Fruit fly (Drosophila melanogaster) whole organism, prepupa: Measurements from ENCODE around the gene dUTPase.

Experiments
- Blimp-1 ChIP-seq: fragments of 200-800 bp; sonication (Bioruptor generic); optimal IDR thresholded peaks from 3 replicates; lab custom pipeline; 2017; ENCODE audit warnings: missing biosample characterization, missing genetic modification characterization, mild to moderate bottlenecking, moderate library complexity, missing genetic modification reagents
- CG10631 ChIP-seq: fragments of 200-800 bp; sonication (Bioruptor generic); optimal IDR thresholded peaks from 2 replicates; lab custom pipeline; 2016; ENCODE audit warnings: missing biosample characterization, missing genetic modification characterization
- CG10669 ChIP-seq: fragments of 200-800 bp; sonication (Bioruptor generic); optimal IDR thresholded peaks from 3 replicates; lab custom pipeline; 2018; ENCODE audit warnings: missing biosample characterization, mild to moderate bottlenecking, missing genetic modification characterization, moderate library complexity
- CG11902 ChIP-seq: fragments of 200-800 bp; sonication (Bioruptor generic); optimal IDR thresholded peaks from 3 replicates; lab custom pipeline; 2016; ENCODE audit warnings: missing biosample characterization, missing genetic modification characterization
- CG16779 ChIP-seq: fragments of 200-800 bp; sonication (Bioruptor generic); optimal IDR thresholded peaks from 3 replicates; lab custom pipeline; 2017; ENCODE audit warnings: missing biosample characterization, mild to moderate bottlenecking, missing genetic modification characterization
- CG3032 ChIP-seq: fragments of 200-800 bp; optimal IDR thresholded peaks from 2 replicates; lab custom pipeline; 2019; ENCODE audit warnings: missing biosample characterization, mild to moderate bottlenecking, missing genetic modification characterization, moderate library complexity
- CG32006 ChIP-seq: fragments of 200-800 bp; sonication (Bioruptor generic); optimal IDR thresholded peaks from 3 replicates; lab custom pipeline; 2017; ENCODE audit warnings: missing biosample characterization, mild to moderate bottlenecking, missing genetic modification characterization
- CG34406 ChIP-seq: fragments of 200-800 bp; sonication (Bioruptor generic); optimal IDR thresholded peaks from 3 replicates; lab custom pipeline; 2016; ENCODE audit warnings: missing biosample characterization, missing genetic modification characterization
- CG3919 ChIP-seq: fragments of 200-800 bp; sonication (Bioruptor generic); optimal IDR thresholded peaks from 3 replicates; lab custom pipeline; 2016; ENCODE audit warnings: missing biosample characterization, missing genetic modification characterization
- CG6163 ChIP-seq: fragments of 200-800 bp; sonication (Bioruptor generic); IDR thresholded peaks from 3 replicates; pipeline ENCODE4 v1.3.6; 2022; ENCODE audit warnings: missing biosample characterization, missing genetic modification characterization
- CG6792 ChIP-seq: fragments of 200-800 bp; sonication (Bioruptor generic); optimal IDR thresholded peaks from 3 replicates; lab custom pipeline; 2016; ENCODE audit warnings: missing biosample characterization, missing genetic modification characterization
- CG6808 ChIP-seq: fragments of 200-800 bp; sonication (Bioruptor generic); optimal IDR thresholded peaks from 3 replicates; lab custom pipeline; 2017; ENCODE audit warnings: missing biosample characterization, missing genetic modification characterization, mild to moderate bottlenecking, moderate library complexity, missing genetic modification reagents
- CG7368 ChIP-seq: fragments of 200-800 bp; sonication (Bioruptor generic); optimal IDR thresholded peaks from 3 replicates; lab custom pipeline; 2016; ENCODE audit warnings: missing biosample characterization, missing genetic modification characterization
- CG8119 ChIP-seq: fragments of 200-800 bp; sonication (Bioruptor generic); IDR thresholded peaks from 3 replicates; pipeline ENCODE4 v1.3.6; 2022; ENCODE audit warnings: missing biosample characterization, missing genetic modification characterization
- CG9139 ChIP-seq: fragments of 200-800 bp; sonication (Bioruptor generic); optimal IDR thresholded peaks from 3 replicates; lab custom pipeline; 2017; ENCODE audit warnings: missing biosample characterization, mild to moderate bottlenecking, missing genetic modification characterization
- Eip75B ChIP-seq: fragments of 200-800 bp; sonication (Bioruptor generic); optimal IDR thresholded peaks from 3 replicates; lab custom pipeline; 2016; ENCODE audit warnings: missing biosample characterization, missing genetic modification characterization
- Eip78C ChIP-seq: fragments of 200-800 bp; sonication (Bioruptor generic); peaks from one replicate; lab custom pipeline; 2016; ENCODE audit warnings: missing biosample characterization, missing genetic modification characterization
- Ets96B ChIP-seq: fragments of 200-800 bp; optimal IDR thresholded peaks from 2 replicates; lab custom pipeline; 2019; ENCODE audit warnings: missing biosample characterization, mild to moderate bottlenecking, missing genetic modification characterization, moderate library complexity
- Hr38 ChIP-seq: sonication (Bioruptor generic); optimal IDR thresholded peaks from 2 replicates; lab custom pipeline; 2016; ENCODE audit warnings: missing biosample characterization, missing genetic modification characterization
- Hr39 ChIP-seq: fragments of 200-800 bp; sonication (Bioruptor generic); optimal IDR thresholded peaks from 2 replicates; lab custom pipeline; 2016; ENCODE audit warnings: missing biosample characterization, missing genetic modification characterization
- Lpt ChIP-seq: fragments of 200-800 bp; sonication (Bioruptor generic); optimal IDR thresholded peaks from 3 replicates; lab custom pipeline; 2016; ENCODE audit warnings: missing biosample characterization, missing genetic modification characterization
- OdsH ChIP-seq: fragments of 200-800 bp; sonication (Bioruptor generic); optimal IDR thresholded peaks from 3 replicates; lab custom pipeline; 2016; ENCODE audit warnings: missing biosample characterization, missing genetic modification characterization
- Smox ChIP-seq: fragments of 200-800 bp; sonication (Bioruptor generic); optimal IDR thresholded peaks from 3 replicates; lab custom pipeline; 2016; ENCODE audit warnings: missing biosample characterization, missing genetic modification characterization
- Sox102F ChIP-seq: fragments of 200-800 bp; sonication (Bioruptor generic); optimal IDR thresholded peaks from 2 replicates; lab custom pipeline; 2016; ENCODE audit warnings: missing biosample characterization, mild to moderate bottlenecking, missing genetic modification characterization
- Sox14 ChIP-seq: fragments of 200-800 bp; sonication (Bioruptor generic); optimal IDR thresholded peaks from 3 replicates; lab custom pipeline; 2016; ENCODE audit warnings: missing biosample characterization, missing genetic modification characterization
- Sox15 ChIP-seq: fragments of 200-800 bp; sonication (Bioruptor generic); optimal IDR thresholded peaks from 3 replicates; lab custom pipeline; 2016; ENCODE audit warnings: missing biosample characterization, missing genetic modification characterization
- achi ChIP-seq: fragments of 200-800 bp; sonication (Bioruptor generic); optimal IDR thresholded peaks from 3 replicates; lab custom pipeline; 2016; ENCODE audit warnings: missing biosample characterization, missing genetic modification characterization
- acj6 ChIP-seq: fragments of 200-800 bp; sonication (Bioruptor generic); optimal IDR thresholded peaks from 3 replicates; lab custom pipeline; 2016; ENCODE audit warnings: missing biosample characterization, missing genetic modification characterization
- cyc ChIP-seq: fragments of 200-800 bp; sonication (Bioruptor generic); optimal IDR thresholded peaks from 3 replicates; lab custom pipeline; 2016; ENCODE audit warnings: missing biosample characterization, missing genetic modification characterization
- dsx ChIP-seq: fragments of 200-800 bp; optimal IDR thresholded peaks from 3 replicates; lab custom pipeline; 2019; ENCODE audit warnings: missing biosample characterization, mild to moderate bottlenecking, missing genetic modification characterization, moderate library complexity; ENCODE audit not compliant: poor library complexity, severe bottlenecking
- eg ChIP-seq: fragments of 200-800 bp; sonication (Bioruptor generic); IDR thresholded peaks from 3 replicates; pipeline ENCODE4 v1.3.6; 2022; ENCODE audit warnings: missing biosample characterization, missing genetic modification characterization
- esn ChIP-seq: fragments of 200-800 bp; sonication (Bioruptor generic); optimal IDR thresholded peaks from 2 replicates; lab custom pipeline; 2016; ENCODE audit warnings: missing biosample characterization, mild to moderate bottlenecking, missing genetic modification characterization, moderate library complexity
- fd59A ChIP-seq: fragments of 200-800 bp; sonication (Bioruptor generic); optimal IDR thresholded peaks from 2 replicates; lab custom pipeline; 2017; ENCODE audit warnings: missing biosample characterization, mild to moderate bottlenecking, missing genetic modification characterization, missing genetic modification reagents
- fd85E ChIP-seq: fragments of 200-800 bp; sonication (Bioruptor generic); optimal IDR thresholded peaks from 3 replicates; lab custom pipeline; 2016; ENCODE audit warnings: missing biosample characterization, missing genetic modification characterization
- fkh ChIP-seq: fragments of 200-800 bp; sonication (Bioruptor generic); optimal IDR thresholded peaks from 3 replicates; lab custom pipeline; 2017; ENCODE audit warnings: missing biosample characterization, mild to moderate bottlenecking, missing genetic modification characterization, moderate library complexity
- lz ChIP-seq: fragments of 200-800 bp; sonication (Bioruptor generic); optimal IDR thresholded peaks from 3 replicates; lab custom pipeline; 2016; ENCODE audit warnings: missing biosample characterization, missing genetic modification characterization
- pdm3 ChIP-seq: fragments of 200-800 bp; sonication (Bioruptor generic); optimal IDR thresholded peaks from 3 replicates; lab custom pipeline; 2016; ENCODE audit warnings: missing biosample characterization, missing genetic modification characterization
- salr ChIP-seq, 2 experiments: fragments of 200-800 bp; sonication (Bioruptor generic); optimal IDR thresholded peaks; 3 replicates each; lab custom pipeline; 2016 to 2018; ENCODE audit warnings: missing biosample characterization in 2 of 2, missing genetic modification characterization in 2 of 2, mild to moderate bottlenecking in 1 of 2
- ss ChIP-seq, 2 experiments: fragments of 200-800 bp; sonication (Bioruptor generic); optimal IDR thresholded peaks; 2 replicates in 1 of 2; 3 replicates in 1 of 2; lab custom pipeline; 2017 to 2018; ENCODE audit warnings: mild to moderate bottlenecking in 2 of 2, missing biosample characterization in 2 of 2, missing genetic modification characterization in 2 of 2, moderate library complexity in 1 of 2
- svp ChIP-seq: fragments of 200-800 bp; sonication (Bioruptor generic); peaks from one replicate; lab custom pipeline; 2016; ENCODE audit warnings: missing biosample characterization, missing genetic modification characterization
- topi ChIP-seq: fragments of 200-800 bp; sonication (Bioruptor generic); optimal IDR thresholded peaks from 3 replicates; lab custom pipeline; 2016; ENCODE audit warnings: missing biosample characterization, missing genetic modification characterization
- vri ChIP-seq: fragments of 200-800 bp; sonication (Bioruptor generic); optimal IDR thresholded peaks from 3 replicates; lab custom pipeline; 2016; ENCODE audit warnings: missing biosample characterization, mild to moderate bottlenecking, missing genetic modification characterization

The dUTPase gene

DNA sequence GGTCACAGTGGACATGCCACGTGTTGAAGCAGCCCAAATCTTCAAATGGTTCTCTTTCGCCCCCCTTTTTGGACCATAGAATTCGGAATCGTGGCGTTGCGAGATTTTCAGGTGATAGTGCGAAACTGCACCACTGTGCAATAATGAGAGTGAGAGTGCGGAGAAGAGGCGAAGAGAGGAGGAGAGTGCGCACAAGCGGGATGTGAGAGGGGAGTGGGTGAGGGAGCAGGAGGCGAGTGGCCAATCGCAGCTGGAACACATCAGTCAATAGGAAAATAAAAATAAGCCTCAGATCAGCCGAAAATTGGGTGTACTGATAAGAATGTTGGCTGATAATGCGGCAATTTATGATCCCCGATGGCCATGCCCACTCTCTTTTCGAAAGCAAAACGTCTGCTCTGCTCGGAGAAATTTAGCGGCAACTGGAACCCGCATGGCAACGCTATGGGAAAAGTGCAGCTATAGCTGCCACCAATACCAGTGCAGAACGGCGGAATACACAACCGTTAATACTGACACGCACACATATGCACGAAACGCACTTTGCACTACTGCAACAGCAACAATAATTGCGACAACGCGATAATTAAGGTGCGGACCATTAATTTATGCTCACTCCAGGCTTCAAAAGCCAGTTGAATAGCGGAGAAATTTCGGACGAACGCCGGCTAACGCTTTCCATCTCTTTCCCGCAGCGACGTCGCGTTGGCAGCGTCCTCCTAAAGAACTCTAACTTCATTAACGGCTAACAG lies 43.7 kb upstream of the dUTPase start (continued):
- peak; percentile 49; the same call in 1 of the 3 replicates for TF ChIP-seq CG8119
- TF ChIP-seq svp (GFP tag; lab: Kevin White, UChicago) = peak; percentile 93
- TF ChIP-seq fd85E (GFP tag; lab: Kevin White, UChicago) = no peak
- peak; percentile 43 for TF ChIP-seq CG10669
- peak; percentile 99 for TF ChIP-seq Blimp-1 (GFP tag; lab: Kevin White, UChicago)
- peak; percentile 28 for TF ChIP-seq Lpt (GFP tag; lab: Kevin White, UChicago)
- peak; percentile 63; the same call in 2 of the 3 replicates for TF ChIP-seq eg (GFP tag; lab: Robert Waterston, UW)
- TF ChIP-seq CG6808 = peak; percentile 79
- TF ChIP-seq CG6792 = peak; percentile 33

DNA sequence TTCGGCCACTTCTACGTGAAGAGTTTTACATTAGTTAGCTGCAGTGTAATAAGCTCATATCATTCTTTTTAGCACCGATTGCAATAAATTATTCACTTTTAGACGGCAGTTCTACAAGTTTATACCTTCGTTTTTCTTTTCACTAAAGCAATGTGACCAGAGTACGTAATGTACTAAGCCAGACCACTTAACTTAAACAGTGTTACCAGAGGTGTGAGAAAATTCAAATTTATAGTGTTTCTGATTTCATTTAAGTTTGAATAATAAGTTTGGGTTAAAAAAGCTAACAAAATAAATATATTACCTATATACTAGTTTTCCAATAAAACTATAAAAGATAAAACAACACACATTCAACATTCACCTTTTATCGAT lies 43.1 kb upstream of the dUTPase start:
- TF ChIP-seq fd85E (GFP tag; lab: Kevin White, UChicago) (no peak), CG3919 (GFP tag; lab: Kevin White, UChicago) (no peak), Hr38 (GFP tag; lab: Kevin White, UChicago) (no peak), Ets96B (no peak), fd59A (GFP tag; lab: Kevin White, UChicago) (no peak), CG10669 (no peak), CG6808 (no peak), fkh (GFP tag; lab: Kevin White, UChicago) (no peak), acj6 (no peak), dsx (GFP tag; lab: Kevin White, UChicago) (no peak), Blimp-1 (GFP tag; lab: Kevin White, UChicago) (no peak), Sox15 (GFP tag; lab: Kevin White, UChicago) (no peak), topi (GFP tag; lab: Kevin White, UChicago) (no peak)

DNA sequence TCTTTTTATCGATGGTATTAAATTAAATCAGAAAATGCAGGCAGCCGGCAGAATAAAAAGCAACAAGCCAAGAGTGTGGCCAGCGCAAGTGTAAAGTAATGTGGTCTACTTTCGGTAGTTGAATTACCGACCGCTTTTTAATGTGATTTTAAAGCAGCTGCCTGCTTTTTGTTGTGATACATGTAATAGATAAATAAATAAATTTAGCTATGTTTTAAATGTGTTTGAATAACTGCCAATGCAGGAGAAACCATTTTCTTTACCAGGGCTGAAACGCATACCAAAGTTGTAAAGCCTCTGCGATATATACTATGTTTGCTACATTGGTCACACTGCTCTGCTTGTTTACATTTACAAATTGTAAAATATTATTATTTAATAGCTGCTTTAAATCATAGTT lies 41.0 kb upstream of the dUTPase start, which contains the start of the genes Tmem214 and YL-1:
Gene Tmem214, minus strand, starts transcription at position 142 of the 400 bp plus-strand sequence.
Gene YL-1, plus strand, starts transcription at position 310 of the 400 bp plus-strand sequence.
- TF ChIP-seq CG3032 (tag; lab: Kevin White, UChicago) (peak; percentile 7), vri (GFP tag; lab: Kevin White, UChicago) (peak; percentile 62), Sox14 (GFP tag; lab: Kevin White, UChicago) (peak; percentile 14), esn (peak; percentile 3), pdm3 (GFP tag; lab: Kevin White, UChicago) (no peak), Eip78C (GFP tag; lab: Kevin White, UChicago) (peak; percentile 75), Sox102F (GFP tag; lab: Kevin White, UChicago) (no peak), fkh (GFP tag; lab: Kevin White, UChicago) (peak; percentile 95)

DNA sequence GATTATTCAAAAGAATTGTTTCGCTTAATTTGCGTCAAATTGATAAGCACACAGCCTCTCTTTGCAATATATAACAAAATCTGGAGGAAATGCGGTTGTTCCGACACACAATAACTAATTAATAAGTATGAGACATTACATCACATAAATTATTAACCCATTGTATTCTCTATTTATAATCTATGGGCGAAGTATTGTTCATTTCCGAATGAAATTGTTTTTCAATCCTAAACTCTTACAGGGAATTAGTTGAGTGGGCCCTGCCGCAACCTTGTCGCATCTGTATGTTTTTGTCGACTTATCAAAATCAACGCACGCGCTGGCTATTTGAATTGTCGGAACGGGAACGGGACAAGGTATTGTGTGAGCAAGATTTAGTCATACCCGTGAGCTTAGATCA lies 38.9 kb upstream of the dUTPase start, which contains the start of gene CG16743:
Gene CG16743, plus strand, starts transcription at position 57 of the 400 bp plus-strand sequence.
- TF ChIP-seq CG6808 = no peak
- no peak for TF ChIP-seq Eip75B (GFP tag; lab: Kevin White, UChicago)
- TF ChIP-seq CG9139 = no peak
- TF ChIP-seq vri (GFP tag; lab: Kevin White, UChicago) = peak; percentile 30
- no peak for TF ChIP-seq Smox
- no peak for TF ChIP-seq CG6792
- peak; percentile 85 for TF ChIP-seq svp (GFP tag; lab: Kevin White, UChicago)
- no peak for TF ChIP-seq ss (GFP tag; optimal IDR thresholded peaks at IDR 0.05; lab: Kevin White, UChicago)
- TF ChIP-seq fd59A (GFP tag; lab: Kevin White, UChicago) = no peak
- no peak for TF ChIP-seq salr (GFP tag; optimal IDR thresholded peaks at IDR 0.05; lab: Kevin White, UChicago)
- TF ChIP-seq Hr39 (GFP tag; lab: Kevin White, UChicago) = no peak
- no peak for TF ChIP-seq CG7368 (GFP tag; lab: Kevin White, UChicago)
- TF ChIP-seq CG10631 = no peak
- TF ChIP-seq esn = peak; percentile 35
- TF ChIP-seq fkh (GFP tag; lab: Kevin White, UChicago) = no peak
- no peak for TF ChIP-seq CG6163 (GFP tag; lab: Robert Waterston, UW)
- TF ChIP-seq CG34406 (GFP tag; lab: Kevin White, UChicago) = no peak
- no peak for TF ChIP-seq Sox102F (GFP tag; lab: Kevin White, UChicago)
- peak; percentile 17 for TF ChIP-seq topi (GFP tag; lab: Kevin White, UChicago)
- TF ChIP-seq CG16779 (tag; lab: Kevin White, UChicago) = no peak
- no peak for TF ChIP-seq Sox15 (GFP tag; lab: Kevin White, UChicago)
- TF ChIP-seq lz (GFP tag; lab: Kevin White, UChicago) = peak; percentile 29
- TF ChIP-seq pdm3 (GFP tag; lab: Kevin White, UChicago) = no peak
- TF ChIP-seq CG11902 (GFP tag; lab: Kevin White, UChicago) = no peak
- no peak for TF ChIP-seq CG32006 (GFP tag; lab: Kevin White, UChicago)
- peak; percentile 16 for TF ChIP-seq cyc (GFP tag; lab: Kevin White, UChicago)
- TF ChIP-seq Hr38 (GFP tag; lab: Kevin White, UChicago) = no peak
- no peak for TF ChIP-seq achi (GFP tag; lab: Kevin White, UChicago)
- no peak for TF ChIP-seq acj6
- no peak for TF ChIP-seq OdsH
- TF ChIP-seq eg (GFP tag; lab: Robert Waterston, UW) = no peak
